Fruit fly (Drosophila melanogaster) S2 (cell line): ENCODE data around the gene Cpr65Ec.

Experiments used
- CG8478 ChIP-seq: fragments of >200 bp; optimal IDR thresholded peaks from 2 replicates; lab custom pipeline; 2018
- CTCF ChIP-seq, 2 experiments: fragments of >200 bp; optimal IDR thresholded peaks; 2 replicates each; lab custom pipeline; 2018

The Cpr65Ec gene

dm6 chr3L:7092904-7093303, at the start of gene Cpr65Ec:
Gene Cpr65Ec (plus strand): TSS chr3L:7093204.
- no peak for TF ChIP-seq CTCF (optimal IDR thresholded peaks at IDR 0.05; lab: Kevin White, UChicago)
- TF ChIP-seq CG8478 (lab: Kevin White, UChicago): no peak

dm6 chr3L:7058401-7058999, 34.5 kb upstream of the Cpr65Ec start:
- TF ChIP-seq CTCF (optimal IDR thresholded peaks at IDR 0.05; lab: Kevin White, UChicago) (no peak), CG8478 (lab: Kevin White, UChicago) (no peak)

- TF ChIP-seq CTCF (optimal IDR thresholded peaks at IDR 0.05; lab: Kevin White, UChicago) (no peak), CG8478 (lab: Kevin White, UChicago) (no peak)
Observed at dm6 chr3L:7066014-7066413, 27.0 kb upstream of the Cpr65Ec start, which contains the start of gene CG14823. Gene CG14823 (plus strand): TSS chr3L:7066314.

- TF ChIP-seq CG8478 (lab: Kevin White, UChicago) (no peak), CTCF (optimal IDR thresholded peaks at IDR 0.05; lab: Kevin White, UChicago) (no peak)
Observed at dm6 chr3L:7069099-7069498, 23.9 kb upstream of the Cpr65Ec start, which contains the start of gene CG32391. Gene CG32391 (minus strand): TSS chr3L:7069199.

dm6 chr3L:7075147-7075546, 17.9 kb upstream of the Cpr65Ec start, which contains the start of gene CG34030:
Gene CG34030 (minus strand): TSS chr3L:7075247.
- TF ChIP-seq CG8478 (lab: Kevin White, UChicago) (no peak), CTCF (optimal IDR thresholded peaks at IDR 0.05; lab: Kevin White, UChicago) (no peak)

dm6 chr3L:7077258-7077657, 15.7 kb upstream of the Cpr65Ec start, which contains the start of gene CG8641:
Gene CG8641 (minus strand): TSS chr3L:7077462.
- TF ChIP-seq CG8478 (lab: Kevin White, UChicago): no peak
- TF ChIP-seq CTCF (optimal IDR thresholded peaks at IDR 0.05; lab: Kevin White, UChicago): no peak

dm6 chr3L:7082168-7082567, 10.8 kb upstream of the Cpr65Ec start:
- TF ChIP-seq CTCF (optimal IDR thresholded peaks at IDR 0.05; lab: Kevin White, UChicago): no peak
- TF ChIP-seq CG8478 (lab: Kevin White, UChicago): no peak

- TF ChIP-seq CG8478 (lab: Kevin White, UChicago) (no peak), CTCF (optimal IDR thresholded peaks at IDR 0.05; lab: Kevin White, UChicago) (no peak)
Observed at dm6 chr3L:7086093-7086492, 6.9 kb upstream of the Cpr65Ec start.

dm6 chr3L:7086558-7087059, 6.4 kb upstream of the Cpr65Ec start, which contains the start of gene Cpr65Ea:
Gene Cpr65Ea (minus strand): TSS chr3L:7086608.
- TF ChIP-seq CG8478 (lab: Kevin White, UChicago): no peak
- TF ChIP-seq CTCF (optimal IDR thresholded peaks at IDR 0.05; lab: Kevin White, UChicago): no peak

dm6 chr3L:7087347-7087746, 5.7 kb upstream of the Cpr65Ec start:
- TF ChIP-seq CTCF (optimal IDR thresholded peaks at IDR 0.05; lab: Kevin White, UChicago) (no peak), CG8478 (lab: Kevin White, UChicago) (no peak)

dm6 chr3L:7088687-7089086, 4.3 kb upstream of the Cpr65Ec start, which contains the start of gene Cpr65Eb:
Gene Cpr65Eb (minus strand): TSS chr3L:7088787.
- TF ChIP-seq CTCF (optimal IDR thresholded peaks at IDR 0.05; lab: Kevin White, UChicago): no peak
- no peak for TF ChIP-seq CG8478 (lab: Kevin White, UChicago)

- no peak for TF ChIP-seq CG8478 (lab: Kevin White, UChicago)
- no peak for TF ChIP-seq CTCF (optimal IDR thresholded peaks at IDR 0.05; lab: Kevin White, UChicago)
Observed at dm6 chr3L:7090764-7091163, 2.2 kb upstream of the Cpr65Ec start.

dm6 chr3L:7091331-7091904, 1.6 kb upstream of the Cpr65Ec start:
- TF ChIP-seq CTCF (optimal IDR thresholded peaks at IDR 0.05; lab: Kevin White, UChicago): no peak
- TF ChIP-seq CG8478 (lab: Kevin White, UChicago): no peak

- TF ChIP-seq CTCF (optimal IDR thresholded peaks at IDR 0.05; lab: Kevin White, UChicago) (no peak), CG8478 (lab: Kevin White, UChicago) (no peak)
Observed at dm6 chr3L:7094020-7094419, 1.0 kb downstream of the Cpr65Ec start.

dm6 chr3L:7094548-7095072, 1.6 kb downstream of the Cpr65Ec start, which contains the start of gene form3:
Gene form3 (plus strand): TSS chr3L:7094818.
- TF ChIP-seq CG8478 (lab: Kevin White, UChicago) (no peak), CTCF (optimal IDR thresholded peaks at IDR 0.05; lab: Kevin White, UChicago) (no peak)
